Worm (Caenorhabditis elegans) whole organism, L4/young adult: ENCODE measurements around the gene lin-12.

Experiments
- dao-5 ChIP-seq: sonication (generic microtip); optimal IDR thresholded peaks from 2 replicates; lab custom pipeline; 2016; ENCODE audit warnings: missing genotype, missing genetic modification characterization, moderate library complexity, missing compliant biosample characterization
- him-1 ChIP-seq: sonication (generic microtip); optimal IDR thresholded peaks from 2 replicates; lab custom pipeline; 2016; ENCODE audit warnings: missing genotype, missing genetic modification reagents, missing genetic modification characterization, missing compliant biosample characterization

- TF ChIP-seq him-1 (tag; lab: Kevin White, UChicago): no peak
- TF ChIP-seq dao-5 (tag; lab: Kevin White, UChicago): no peak
Observed at ce11 chrIII:9037658-9038057, 33.6 kb downstream of the lin-12 start, which contains the start of gene R107.9.
